Worm (Caenorhabditis elegans) whole organism, young adult: ENCODE data around the gene F14D7.18.

Source experiments
- B0019.2 ChIP-seq: fragments of 200-800 bp; sonication (Bioruptor generic); conservative IDR thresholded peaks from 2 replicates; pipeline ENCODE4 v1.3.6; 2022; ENCODE audit warnings: missing genetic modification reagents, missing genetic modification characterization, missing compliant biosample characterization
- C06A6.2 ChIP-seq: fragments of 200-800 bp; sonication (Bioruptor generic); conservative IDR thresholded peaks from 2 replicates; pipeline ENCODE4 v1.3.6; 2022; ENCODE audit warnings: missing genetic modification characterization, missing compliant biosample characterization
- D2030.7 ChIP-seq: fragments of 200-800 bp; sonication (Bioruptor generic); IDR thresholded peaks from 2 replicates; pipeline ENCODE4 v1.3.6; 2022; ENCODE audit warnings: missing genetic modification reagents, missing genetic modification characterization, missing compliant biosample characterization
- F10E7.11 ChIP-seq: sonication (generic microtip); optimal IDR thresholded peaks from 2 replicates; lab custom pipeline; 2017; ENCODE audit warnings: mild to moderate bottlenecking, missing genetic modification characterization, moderate library complexity, missing compliant biosample characterization
- F22D6.2 ChIP-seq: sonication (generic microtip); optimal IDR thresholded peaks from 2 replicates; lab custom pipeline; 2016; ENCODE audit warnings: mild to moderate bottlenecking, missing genetic modification characterization, missing compliant biosample characterization
- F23B12.7 ChIP-seq: sonication (generic microtip); optimal IDR thresholded peaks from 2 replicates; lab custom pipeline; 2017; ENCODE audit warnings: missing genetic modification characterization, mild to moderate bottlenecking, missing compliant biosample characterization, antibody characterized with exemption, moderate library complexity; ENCODE audit not compliant: insufficient read depth
- F33H1.4 ChIP-seq: fragments of 200-800 bp; sonication (Bioruptor generic); IDR thresholded peaks from 2 replicates; pipeline ENCODE4 v1.3.6; 2022; ENCODE audit warnings: missing genetic modification reagents, missing genetic modification characterization, missing compliant biosample characterization
- T26A5.8 ChIP-seq: sonication (generic microtip); optimal IDR thresholded peaks from 2 replicates; lab custom pipeline; 2016; ENCODE audit warnings: missing genetic modification characterization, missing compliant biosample characterization
- Y67H2A.10 ChIP-seq: fragments of 200-800 bp; sonication (Bioruptor generic); conservative IDR thresholded peaks from 2 replicates; pipeline ENCODE4 v1.3.6; 2022; ENCODE audit warnings: missing genetic modification reagents, missing genetic modification characterization, missing compliant biosample characterization
- ZK185.1 ChIP-seq: sonication (generic microtip); optimal IDR thresholded peaks from 2 replicates; lab custom pipeline; 2016; ENCODE audit warnings: mild to moderate bottlenecking, missing genetic modification characterization, missing compliant biosample characterization; ENCODE audit not compliant: poor library complexity, severe bottlenecking
- aptf-3 ChIP-seq: fragments of 200-800 bp; sonication (Bioruptor generic); IDR thresholded peaks from 2 replicates; pipeline ENCODE4 v1.3.6; 2022; ENCODE audit warnings: missing genetic modification characterization, missing compliant biosample characterization
- attf-3 ChIP-seq: fragments of 200-800 bp; sonication (Bioruptor generic); conservative IDR thresholded peaks from 2 replicates; pipeline ENCODE4 v1.3.6; 2022; ENCODE audit warnings: missing genetic modification reagents, missing genetic modification characterization, missing compliant biosample characterization
- attf-6 ChIP-seq: fragments of 200-800 bp; sonication (Bioruptor generic); IDR thresholded peaks from 2 replicates; pipeline ENCODE4 v1.3.6; 2022; ENCODE audit warnings: missing genetic modification reagents, missing genetic modification characterization, missing compliant biosample characterization
- bed-1 ChIP-seq: fragments of 200-800 bp; sonication (Bioruptor generic); IDR thresholded peaks from 2 replicates; pipeline ENCODE4 v1.3.6; 2022; ENCODE audit warnings: missing genetic modification reagents, missing genetic modification characterization, missing compliant biosample characterization
- ccch-3 ChIP-seq: fragments of 200-800 bp; sonication (Bioruptor generic); optimal IDR thresholded peaks from 2 replicates; lab custom pipeline; 2018; ENCODE audit warnings: mild to moderate bottlenecking, missing genetic modification characterization, missing compliant biosample characterization
- cebp-1 ChIP-seq, 2 experiments: fragments of 200-800 bp in 1 of 2; sonication (Bioruptor generic) in 1 of 2; sonication (generic microtip) in 1 of 2; IDR thresholded peaks in 1 of 2; optimal IDR thresholded peaks in 1 of 2; 2 replicates each; pipeline versions ENCODE4 v1.3.6 to Lab custom; 2017 to 2022; ENCODE audit warnings: missing compliant biosample characterization in 2 of 2, missing genetic modification characterization in 2 of 2, mild to moderate bottlenecking in 1 of 2, missing genetic modification reagents in 1 of 2, moderate library complexity in 1 of 2
- ceh-100 ChIP-seq: fragments of 200-800 bp; sonication (Bioruptor generic); IDR thresholded peaks from 2 replicates; pipeline ENCODE4 v1.3.6; 2022; ENCODE audit warnings: missing genetic modification reagents, missing genetic modification characterization, missing compliant biosample characterization
- egrh-3 ChIP-seq: fragments of 200-800 bp; sonication (Bioruptor generic); IDR thresholded peaks from 2 replicates; pipeline ENCODE4 v1.3.6; 2022; ENCODE audit warnings: missing genetic modification reagents, missing genetic modification characterization, missing compliant biosample characterization
- ets-4 ChIP-seq: fragments of 200-800 bp; sonication (Bioruptor generic); optimal IDR thresholded peaks from 2 replicates; lab custom pipeline; 2018; ENCODE audit warnings: mild to moderate bottlenecking, missing genetic modification characterization, missing compliant biosample characterization
- him-1 ChIP-seq: sonication (generic microtip); optimal IDR thresholded peaks from 2 replicates; lab custom pipeline; 2016; ENCODE audit warnings: missing genotype, missing genetic modification reagents, missing genetic modification characterization, missing compliant biosample characterization
- hsf-1 ChIP-seq: fragments of 200-800 bp; sonication (Bioruptor generic); IDR thresholded peaks from 2 replicates; pipeline ENCODE4 v1.3.6; 2022; ENCODE audit warnings: missing genetic modification reagents, missing genetic modification characterization, missing compliant biosample characterization
- lin-26 ChIP-seq: fragments of 200-800 bp; sonication (Bioruptor generic); IDR thresholded peaks from 2 replicates; pipeline ENCODE4 v1.3.6; 2022; ENCODE audit warnings: missing genetic modification reagents, missing genetic modification characterization, missing compliant biosample characterization
- lin-35 ChIP-seq, 3 experiments: fragments of 150-350 bp in 2 of 3; sonication (generic microtip) in 1 of 3; optimal IDR thresholded peaks; 2 replicates each; lab custom pipeline; 2014 to 2018; ENCODE audit warnings: missing biosample characterization in 3 of 3, missing genetic modification characterization in 3 of 3, missing genetic modification reagents in 3 of 3
- lsl-1 ChIP-seq: fragments of 200-800 bp; sonication (Bioruptor generic); optimal IDR thresholded peaks from 2 replicates; lab custom pipeline; 2018; ENCODE audit warnings: mild to moderate bottlenecking, missing genetic modification characterization, moderate library complexity, missing compliant biosample characterization
- madf-3 ChIP-seq: fragments of 200-800 bp; sonication (Bioruptor generic); IDR thresholded peaks from 2 replicates; pipeline ENCODE4 v1.3.6; 2022; ENCODE audit warnings: missing genetic modification reagents, missing genetic modification characterization, missing compliant biosample characterization
- madf-6 ChIP-seq: fragments of 200-800 bp; sonication (Bioruptor generic); IDR thresholded peaks from 2 replicates; pipeline ENCODE4 v1.3.6; 2022; ENCODE audit warnings: missing genetic modification reagents, missing genetic modification characterization, missing compliant biosample characterization
- mcd-1 ChIP-seq: fragments of 200-800 bp; sonication (Bioruptor generic); IDR thresholded peaks from 2 replicates; pipeline ENCODE4 v1.3.6; 2022; ENCODE audit warnings: missing genetic modification reagents, missing genetic modification characterization, missing compliant biosample characterization
- nfya-1 ChIP-seq: sonication (generic microtip); optimal IDR thresholded peaks from 2 replicates; lab custom pipeline; 2017; ENCODE audit warnings: antibody characterized with exemption, missing compliant biosample characterization, missing genetic modification characterization, borderline replicate concordance; ENCODE audit not compliant: insufficient read depth
- nhr-179 ChIP-seq: sonication (generic microtip); optimal IDR thresholded peaks from 2 replicates; lab custom pipeline; 2016; ENCODE audit warnings: mild to moderate bottlenecking, missing genetic modification characterization, missing compliant biosample characterization
- nhr-27 ChIP-seq: fragments of 200-800 bp; sonication (Bioruptor generic); optimal IDR thresholded peaks from 2 replicates; lab custom pipeline; 2018; ENCODE audit warnings: mild to moderate bottlenecking, missing genetic modification characterization, moderate library complexity, missing compliant biosample characterization
- nhr-90 ChIP-seq: sonication (generic microtip); optimal IDR thresholded peaks from 2 replicates; lab custom pipeline; 2016; ENCODE audit warnings: missing genotype, mild to moderate bottlenecking, missing genetic modification characterization, missing compliant biosample characterization
- pha-4 ChIP-seq: fragments of 150-350 bp; sonication (generic microtip); optimal IDR thresholded peaks from 2 replicates; lab custom pipeline; 2014; ENCODE audit warnings: missing biosample characterization, missing genetic modification reagents, missing genetic modification characterization
- rpc-1 ChIP-seq, 2 experiments: fragments of 150-350 bp in 1 of 2; sonication (generic microtip) in 1 of 2; optimal IDR thresholded peaks; 2 replicates each; lab custom pipeline; 2014 to 2018; ENCODE audit warnings: missing biosample characterization in 1 of 2, missing genetic modification characterization in 1 of 2, missing genetic modification reagents in 1 of 2, missing genotype in 1 of 2
- snpc-1.1 ChIP-seq: sonication (generic microtip); optimal IDR thresholded peaks from 2 replicates; lab custom pipeline; 2017; ENCODE audit warnings: missing genetic modification characterization, mild to moderate bottlenecking, missing compliant biosample characterization, antibody characterized with exemption, moderate library complexity, missing genotype, missing genetic modification reagents; ENCODE audit not compliant: insufficient read depth
- snpc-1.3 ChIP-seq: sonication (generic microtip); optimal IDR thresholded peaks from 2 replicates; lab custom pipeline; 2017; ENCODE audit warnings: missing genetic modification characterization, mild to moderate bottlenecking, missing compliant biosample characterization, antibody characterized with exemption, moderate library complexity, missing genotype, missing genetic modification reagents; ENCODE audit not compliant: insufficient read depth
- snpc-4 ChIP-seq, 5 experiments: fragments of 150-350 bp in 1 of 5; sonication (generic microtip) in 4 of 5; optimal IDR thresholded peaks; 2 replicates each; lab custom pipeline; 2014 to 2018; ENCODE audit warnings: missing genetic modification characterization in 5 of 5, missing biosample characterization in 3 of 5, antibody characterized with exemption in 2 of 5, mild to moderate bottlenecking in 2 of 5, missing compliant biosample characterization in 2 of 5, missing genotype in 2 of 5, moderate library complexity in 2 of 5, missing genetic modification reagents in 1 of 5
- tbp1 ChIP-seq: fragments of 200-800 bp; sonication (Bioruptor generic); optimal IDR thresholded peaks from 2 replicates; lab custom pipeline; 2018; ENCODE audit warnings: mild to moderate bottlenecking, missing genetic modification characterization, missing compliant biosample characterization
- unc-62 ChIP-seq: fragments of 150-350 bp; optimal IDR thresholded peaks from 2 replicates; lab custom pipeline; 2014; ENCODE audit warnings: missing biosample characterization, missing genetic modification reagents, missing genetic modification characterization
- ztf-22 ChIP-seq: fragments of 200-800 bp; sonication (Bioruptor generic); optimal IDR thresholded peaks from 2 replicates; lab custom pipeline; 2018; ENCODE audit warnings: mild to moderate bottlenecking, missing genetic modification characterization, moderate library complexity, missing compliant biosample characterization
- ztf-26 ChIP-seq: sonication (generic microtip); optimal IDR thresholded peaks from 2 replicates; lab custom pipeline; 2017; ENCODE audit warnings: missing genetic modification characterization, missing compliant biosample characterization
- ztf-6 ChIP-seq: fragments of 200-800 bp; sonication (Bioruptor generic); IDR thresholded peaks from 2 replicates; pipeline ENCODE4 v1.3.6; 2022; ENCODE audit warnings: missing genetic modification reagents, missing genetic modification characterization, missing compliant biosample characterization

Gene F14D7.18

ce11 chrV:14282222-14282709, 8.3 kb downstream of the F14D7.18 start, which contains the start of the genes srt-74 and F40G12.9:
TSS of gene srt-74 (minus strand) at chrV:14282322.
TSS of gene F40G12.9 (plus strand) at chrV:14282659.
- TF ChIP-seq nhr-27 (tag; lab: Kevin White, UChicago) (no peak), ets-4 (GFP tag; lab: Kevin White, UChicago) (no peak), ztf-26 (tag; lab: Kevin White, UChicago) (no peak), nfya-1 (tag; lab: Kevin White, UChicago) (no peak), D2030.7 (GFP tag; lab: Robert Waterston, UW) (no peak), rpc-1 (optimal IDR thresholded peaks at IDR 0.05; lab: Kevin White, UChicago) (no peak), rpc-1 (tag; optimal IDR thresholded peaks at IDR 0.05; lab: Kevin White, UChicago) (no peak), Y67H2A.10 (GFP tag; lab: Robert Waterston, UW) (no peak), ztf-22 (GFP tag; lab: Kevin White, UChicago) (no peak), madf-3 (GFP tag; lab: Robert Waterston, UW) (no peak), F22D6.2 (tag; lab: Kevin White, UChicago) (no peak), pha-4 (tag; lab: Kevin White, UChicago) (no peak), T26A5.8 (tag; lab: Kevin White, UChicago) (no peak), F10E7.11 (tag; lab: Kevin White, UChicago) (no peak), attf-3 (GFP tag; lab: Robert Waterston, UW) (no peak), ccch-3 (GFP tag; lab: Kevin White, UChicago) (no peak), ZK185.1 (tag; lab: Kevin White, UChicago) (no peak), unc-62 (GFP tag; lab: Kevin White, UChicago) (no peak), bed-1 (GFP tag; lab: Robert Waterston, UW) (no peak), lin-35 (GFP tag; optimal IDR thresholded peaks at IDR 0.05; lab: Kevin White, UChicago) (no peak), egrh-3 (GFP tag; lab: Robert Waterston, UW) (no peak)
- TF ChIP-seq, all 124 proteins: peak for 0

DNA sequence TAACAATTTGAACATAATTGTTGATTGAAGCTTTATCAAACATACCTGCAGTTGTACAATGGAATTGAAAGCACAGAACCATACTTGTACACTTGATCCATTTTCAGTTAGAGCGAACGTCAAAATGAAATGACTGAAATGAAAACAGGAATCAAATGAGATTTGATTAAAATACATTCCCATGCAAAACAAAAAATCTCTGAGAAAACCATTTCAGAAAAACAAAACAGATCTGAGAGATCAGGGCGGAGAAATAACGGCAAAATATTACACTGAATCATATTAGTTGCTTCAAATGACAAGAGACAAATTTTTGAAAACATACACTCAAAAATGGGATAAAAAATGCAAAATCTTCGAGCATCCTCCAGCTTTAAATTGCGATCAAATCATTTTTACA, 10.8 kb downstream of the F14D7.18 start, which contains the start of gene srt-33:
TSS of gene srt-33 (minus strand) at position 101 of the 400 bp plus-strand sequence.
- TF ChIP-seq ztf-6 (GFP tag; lab: Robert Waterston, UW): no peak
- no peak for TF ChIP-seq C06A6.2 (GFP tag; lab: Robert Waterston, UW)
- TF ChIP-seq nhr-90 (tag; lab: Kevin White, UChicago): no peak
- TF ChIP-seq aptf-3 (GFP tag; lab: Robert Waterston, UW): no peak
- no peak for TF ChIP-seq cebp-1 (GFP tag; IDR thresholded peaks at IDR 0.05; lab: Robert Waterston, UW)
- no peak for TF ChIP-seq cebp-1 (tag; optimal IDR thresholded peaks at IDR 0.05; lab: Kevin White, UChicago)
- no peak for TF ChIP-seq F23B12.7 (tag; lab: Kevin White, UChicago)
- no peak for TF ChIP-seq hsf-1 (GFP tag; lab: Robert Waterston, UW)
- no peak for TF ChIP-seq ceh-100 (GFP tag; lab: Robert Waterston, UW)
- no peak for TF ChIP-seq nhr-179
- no peak for TF ChIP-seq B0019.2 (GFP tag; lab: Robert Waterston, UW)

ce11 chrV:14277456-14277855, 13.1 kb downstream of the F14D7.18 start:
- TF ChIP-seq tbp1 (GFP tag; lab: Kevin White, UChicago) (peak; percentile 51), D2030.7 (GFP tag; lab: Robert Waterston, UW) (peak; percentile 48), snpc-1.1 (peak; percentile 90), him-1 (tag; lab: Kevin White, UChicago) (peak; percentile 87), lsl-1 (GFP tag; lab: Kevin White, UChicago) (peak; percentile 19), snpc-1.3 (tag; lab: Kevin White, UChicago) (peak; percentile 43), hsf-1 (GFP tag; lab: Robert Waterston, UW) (0 out of 2 replicates have a peak, but pooled peaks have one; percentile 23), B0019.2 (GFP tag; lab: Robert Waterston, UW) (0 out of 2 replicates have a peak, but pooled peaks have one; percentile 19), lin-26 (peak; percentile 53; the same call in 1 of the 2 replicates), F33H1.4 (GFP tag; lab: Robert Waterston, UW) (peak; percentile 25; the same call in 1 of the 2 replicates), mcd-1 (GFP tag; lab: Robert Waterston, UW) (peak; percentile 52), snpc-4 (GFP tag; optimal IDR thresholded peaks at IDR 0.05; lab: Kevin White, UChicago) (peak; percentile 78), snpc-4 (tag; optimal IDR thresholded peaks at IDR 0.05; lab: Kevin White, UChicago) (peak; percentile 68 to 93 (median 85)), attf-6 (GFP tag; lab: Robert Waterston, UW) (peak; percentile 87; the same call in 1 of the 2 replicates), madf-6 (GFP tag; lab: Robert Waterston, UW) (peak; percentile 55)
- TF ChIP-seq, all 124 proteins: peak for 14; not testable (repeated sequence) for 110
